Fruit fly (Drosophila melanogaster) whole organism, embryonic: ENCODE data around the gene Nf-YA.
A peak's percentile ranks its signal among the peaks of the same experiment; 100 is the strongest.

ENCODE experiments used
- CG10147 ChIP-seq: fragments of 200-800 bp; sonication (Bioruptor generic); optimal IDR thresholded peaks from 2 replicates; lab custom pipeline; 2019; ENCODE audit warnings: missing biosample characterization, mild to moderate bottlenecking, missing genetic modification characterization, moderate library complexity
- CG12391 ChIP-seq: fragments of 200-800 bp; sonication (Bioruptor generic); optimal IDR thresholded peaks from 3 replicates; lab custom pipeline; 2018; ENCODE audit warnings: missing biosample characterization, mild to moderate bottlenecking, missing genetic modification characterization, moderate library complexity
- CG12659 ChIP-seq: fragments of 200-800 bp; sonication (Bioruptor generic); optimal IDR thresholded peaks from 3 replicates; lab custom pipeline; 2017; ENCODE audit warnings: mild to moderate bottlenecking, missing biosample characterization, missing genetic modification reagents, missing genetic modification characterization
- CG12942 ChIP-seq: fragments of 200-800 bp; sonication (Bioruptor generic); optimal IDR thresholded peaks from 3 replicates; lab custom pipeline; 2016; ENCODE audit warnings: missing biosample characterization, missing genetic modification characterization
- CG13123 ChIP-seq: fragments of 200-800 bp; sonication (Bioruptor generic); optimal IDR thresholded peaks from 2 replicates; lab custom pipeline; 2016; ENCODE audit warnings: missing biosample characterization, missing genetic modification characterization
- CG14014 ChIP-seq: fragments of 200-800 bp; sonication (Bioruptor generic); IDR thresholded peaks from 2 replicates; pipeline ENCODE4 v1.3.6; 2022; ENCODE audit warnings: missing biosample characterization, missing genetic modification characterization
- CG31388 ChIP-seq: fragments of 200-800 bp; sonication (Bioruptor generic); optimal IDR thresholded peaks from 2 replicates; lab custom pipeline; 2016; ENCODE audit warnings: missing biosample characterization, missing genetic modification characterization
- CG34422 ChIP-seq: fragments of 200-800 bp; sonication (Bioruptor generic); IDR thresholded peaks from 3 replicates; pipeline ENCODE4 v1.3.6; 2022; ENCODE audit warnings: missing biosample characterization, missing genetic modification characterization
- CG43689 ChIP-seq: fragments of 200-800 bp; sonication (Bioruptor generic); IDR thresholded peaks from 2 replicates; pipeline ENCODE4 v1.3.6; 2022; ENCODE audit warnings: missing biosample characterization, missing genetic modification characterization
- CG4820 ChIP-seq: fragments of 200-800 bp; sonication (Bioruptor generic); optimal IDR thresholded peaks from 3 replicates; lab custom pipeline; 2016; ENCODE audit warnings: missing biosample characterization, missing genetic modification characterization
- CG6791 ChIP-seq: fragments of 200-800 bp; sonication (Bioruptor generic); IDR thresholded peaks from 3 replicates; pipeline ENCODE4 v1.3.6; 2022; ENCODE audit warnings: missing biosample characterization, missing genetic modification characterization; ENCODE audit not compliant: partially characterized antibody
- CG7357 ChIP-seq: fragments of 200-800 bp; sonication (Bioruptor generic); IDR thresholded peaks from 3 replicates; pipeline ENCODE4 v1.3.6; 2022; ENCODE audit warnings: missing biosample characterization, missing genetic modification characterization
- CG7987 ChIP-seq: fragments of 200-800 bp; sonication (Bioruptor generic); optimal IDR thresholded peaks from 2 replicates; lab custom pipeline; 2018; ENCODE audit warnings: missing biosample characterization, mild to moderate bottlenecking, missing genetic modification characterization, moderate library complexity
- CG8478 ChIP-seq: fragments of >200 bp; optimal IDR thresholded peaks from 2 replicates; lab custom pipeline; 2018
- CG9609 ChIP-seq: fragments of 200-800 bp; sonication (Bioruptor generic); optimal IDR thresholded peaks from 3 replicates; lab custom pipeline; 2016; ENCODE audit warnings: missing biosample characterization, missing genetic modification characterization
- Deaf1 ChIP-seq: fragments of 200-800 bp; optimal IDR thresholded peaks from 3 replicates; lab custom pipeline; 2019; ENCODE audit warnings: missing biosample characterization, mild to moderate bottlenecking, missing genetic modification characterization, moderate library complexity
- Dek ChIP-seq: fragments of 200-800 bp; sonication (Bioruptor generic); optimal IDR thresholded peaks from 3 replicates; lab custom pipeline; 2019; ENCODE audit warnings: missing biosample characterization, mild to moderate bottlenecking, missing genetic modification characterization, moderate library complexity
- Dp ChIP-seq: fragments of 200-800 bp; sonication (Bioruptor generic); optimal IDR thresholded peaks from 2 replicates; lab custom pipeline; 2018; ENCODE audit warnings: missing biosample characterization, mild to moderate bottlenecking, missing genetic modification characterization, moderate library complexity
- Drgx ChIP-seq: fragments of 200-800 bp; sonication (Bioruptor generic); IDR thresholded peaks from 2 replicates; pipeline ENCODE4 v1.3.6; 2022; ENCODE audit warnings: missing biosample characterization, missing genetic modification characterization
- Ets65A ChIP-seq: fragments of 200-800 bp; sonication (Bioruptor generic); peaks from one replicate; lab custom pipeline; 2016; ENCODE audit warnings: missing biosample characterization, missing genetic modification characterization
- Fer2 ChIP-seq: fragments of 200-800 bp; sonication (Bioruptor generic); optimal IDR thresholded peaks from 2 replicates; lab custom pipeline; 2018; ENCODE audit warnings: missing biosample characterization, mild to moderate bottlenecking, missing genetic modification characterization, moderate library complexity
- Hr39 ChIP-seq: fragments of >200 bp; optimal IDR thresholded peaks from 2 replicates; lab custom pipeline; 2017
- Mrtf ChIP-seq: fragments of 200-800 bp; sonication (Bioruptor generic); IDR thresholded peaks from 3 replicates; pipeline ENCODE4 v1.3.6; 2022; ENCODE audit warnings: missing biosample characterization, missing genetic modification characterization
- Neu2 ChIP-seq: fragments of 200-800 bp; sonication (Bioruptor generic); optimal IDR thresholded peaks from 3 replicates; lab custom pipeline; 2016; ENCODE audit warnings: missing biosample characterization, missing genetic modification characterization, borderline replicate concordance
- Opbp ChIP-seq: fragments of 200-800 bp; sonication (Bioruptor generic); IDR thresholded peaks from 3 replicates; pipeline ENCODE4 v1.3.6; 2022; ENCODE audit warnings: missing biosample characterization, missing genetic modification characterization; ENCODE audit not compliant: partially characterized antibody
- Rfx ChIP-seq: fragments of 200-800 bp; sonication (Bioruptor generic); IDR thresholded peaks from 2 replicates; pipeline ENCODE4 v1.3.6; 2022; ENCODE audit warnings: missing biosample characterization, missing genetic modification characterization
- Vsx1 ChIP-seq: fragments of 200-800 bp; sonication (Bioruptor generic); optimal IDR thresholded peaks from 2 replicates; lab custom pipeline; 2017; ENCODE audit warnings: missing biosample characterization, mild to moderate bottlenecking, missing genetic modification characterization, missing genetic modification reagents
- ab ChIP-seq: fragments of 200-800 bp; sonication (Bioruptor generic); optimal IDR thresholded peaks from 2 replicates; lab custom pipeline; 2016; ENCODE audit warnings: missing biosample characterization, missing genetic modification characterization
- bigmax ChIP-seq: fragments of 200-800 bp; sonication (Bioruptor generic); optimal IDR thresholded peaks from 2 replicates; lab custom pipeline; 2018; ENCODE audit warnings: missing biosample characterization, mild to moderate bottlenecking, missing genetic modification characterization
- bsh ChIP-seq, 2 experiments: fragments of 200-800 bp; sonication (Bioruptor generic); optimal IDR thresholded peaks; 2 replicates each; lab custom pipeline; 2017 to 2018; ENCODE audit warnings: mild to moderate bottlenecking in 2 of 2, missing biosample characterization in 2 of 2, missing genetic modification characterization in 2 of 2, moderate library complexity in 1 of 2
- exex ChIP-seq: fragments of 200-800 bp; sonication (Bioruptor generic); optimal IDR thresholded peaks from 4 replicates; lab custom pipeline; 2018; ENCODE audit warnings: missing biosample characterization, mild to moderate bottlenecking, missing genetic modification characterization, moderate library complexity
- fd3F ChIP-seq: fragments of 200-800 bp; sonication (Bioruptor generic); optimal IDR thresholded peaks from 2 replicates; lab custom pipeline; 2018; ENCODE audit warnings: missing biosample characterization, mild to moderate bottlenecking, missing genetic modification characterization, moderate library complexity
- gem ChIP-seq: fragments of 200-800 bp; sonication (Bioruptor generic); optimal IDR thresholded peaks from 2 replicates; lab custom pipeline; 2019; ENCODE audit warnings: missing biosample characterization, mild to moderate bottlenecking, missing genetic modification characterization, moderate library complexity
- gsb-n ChIP-seq: fragments of 200-800 bp; sonication (Bioruptor generic); optimal IDR thresholded peaks from 3 replicates; lab custom pipeline; 2018; ENCODE audit warnings: missing biosample characterization, mild to moderate bottlenecking, missing genetic modification characterization
- hbn ChIP-seq: fragments of 200-800 bp; sonication (Bioruptor generic); IDR thresholded peaks from 2 replicates; pipeline ENCODE4 v1.3.6; 2022; ENCODE audit warnings: missing biosample characterization, missing genetic modification characterization; ENCODE audit not compliant: partially characterized antibody
- jigr1 ChIP-seq: fragments of 200-800 bp; sonication (Bioruptor generic); IDR thresholded peaks from 3 replicates; pipeline ENCODE4 v1.3.6; 2022; ENCODE audit warnings: missing biosample characterization, missing genetic modification characterization
- lilli ChIP-seq: fragments of 200-800 bp; sonication (Bioruptor generic); optimal IDR thresholded peaks from 3 replicates; lab custom pipeline; 2016; ENCODE audit warnings: missing biosample characterization, missing genetic modification characterization
- nom ChIP-seq: fragments of 200-800 bp; sonication (Bioruptor generic); optimal IDR thresholded peaks from 2 replicates; lab custom pipeline; 2017; ENCODE audit warnings: missing biosample characterization, missing genetic modification characterization, mild to moderate bottlenecking, moderate library complexity, missing genetic modification reagents
- org-1 ChIP-seq: fragments of 200-800 bp; sonication (Bioruptor generic); optimal IDR thresholded peaks from 2 replicates; lab custom pipeline; 2017; ENCODE audit warnings: missing biosample characterization, missing genetic modification characterization
- pb ChIP-seq: fragments of 200-800 bp; sonication (Bioruptor generic); optimal IDR thresholded peaks from 3 replicates; lab custom pipeline; 2016; ENCODE audit warnings: missing biosample characterization, missing genetic modification characterization
- peb ChIP-seq: fragments of 200-800 bp; sonication (Bioruptor generic); IDR thresholded peaks from 2 replicates; pipeline ENCODE4 v1.3.6; 2022; ENCODE audit warnings: missing biosample characterization, missing genetic modification characterization
- pfk ChIP-seq: fragments of 200-800 bp; sonication (Bioruptor generic); optimal IDR thresholded peaks from 2 replicates; lab custom pipeline; 2018; ENCODE audit warnings: missing biosample characterization, mild to moderate bottlenecking, missing genetic modification characterization, moderate library complexity
- pho ChIP-seq: fragments of 200-800 bp; sonication (Bioruptor generic); optimal IDR thresholded peaks from 2 replicates; lab custom pipeline; 2016; ENCODE audit warnings: missing biosample characterization, missing genetic modification characterization
- phol ChIP-seq: fragments of 200-800 bp; sonication (Bioruptor generic); optimal IDR thresholded peaks from 3 replicates; lab custom pipeline; 2018; ENCODE audit warnings: missing biosample characterization, mild to moderate bottlenecking, missing genetic modification characterization, moderate library complexity
- psq ChIP-seq: fragments of 200-800 bp; sonication (Bioruptor generic); optimal IDR thresholded peaks from 2 replicates; lab custom pipeline; 2017; ENCODE audit warnings: missing biosample characterization, missing genetic modification characterization
- sens ChIP-seq: fragments of 200-800 bp; sonication (Bioruptor generic); peaks from one replicate; lab custom pipeline; 2016; ENCODE audit warnings: missing biosample characterization, missing genetic modification characterization
- seq ChIP-seq: fragments of 200-800 bp; sonication (Bioruptor generic); IDR thresholded peaks from 2 replicates; pipeline ENCODE4 v1.3.6; 2022; ENCODE audit warnings: missing biosample characterization, missing genetic modification characterization
- sug ChIP-seq: fragments of 200-800 bp; optimal IDR thresholded peaks from 2 replicates; lab custom pipeline; 2019; ENCODE audit warnings: missing biosample characterization, mild to moderate bottlenecking, missing genetic modification characterization, moderate library complexity
- tup ChIP-seq: fragments of 200-800 bp; sonication (Bioruptor generic); optimal IDR thresholded peaks from 2 replicates; lab custom pipeline; 2016; ENCODE audit warnings: missing biosample characterization, mild to moderate bottlenecking, missing genetic modification characterization, moderate library complexity
- vnd ChIP-seq: fragments of 200-800 bp; sonication (Bioruptor generic); IDR thresholded peaks from 3 replicates; pipeline ENCODE4 v1.3.6; 2022; ENCODE audit warnings: missing biosample characterization, missing genetic modification characterization; ENCODE audit not compliant: partially characterized antibody
- zfh1 ChIP-seq: fragments of 200-800 bp; sonication (Bioruptor generic); IDR thresholded peaks from 3 replicates; pipeline ENCODE4 v1.3.6; 2022; ENCODE audit warnings: missing biosample characterization, missing genetic modification characterization

Nf-YA gene

DNA sequence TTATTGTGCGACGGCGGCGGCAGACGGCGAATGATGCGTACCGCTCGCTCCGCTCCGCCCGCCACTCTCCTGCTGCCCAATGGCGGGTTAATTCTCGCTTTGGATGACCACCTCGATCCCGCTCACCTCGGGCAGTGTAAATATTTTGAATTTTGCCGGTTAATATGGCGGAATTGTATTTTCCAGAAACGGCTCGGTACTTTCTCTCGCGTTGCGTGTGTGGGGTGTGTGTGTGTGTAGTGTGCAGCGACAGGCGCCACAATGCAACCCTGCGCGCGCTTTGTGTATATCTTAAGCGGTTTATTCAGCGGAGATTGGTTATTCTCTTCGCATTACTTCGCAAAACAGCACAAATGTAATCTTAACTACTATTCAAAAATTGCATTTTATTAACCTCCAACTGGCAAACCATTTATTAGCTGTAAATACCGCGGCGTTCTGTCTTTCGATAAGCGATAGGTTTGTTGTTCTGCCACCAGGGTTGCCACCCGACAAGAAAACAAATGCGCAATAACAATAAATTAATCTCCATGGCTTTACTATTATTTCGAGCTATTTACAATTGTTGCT, 13.8 kb upstream of the Nf-YA start, which contains the start of the genes phol and CG3552 (continued):
- 0 out of 3 replicates have a peak, but pooled peaks have one; percentile 38 for TF ChIP-seq Opbp (GFP tag; lab: Robert Waterston, UW)
- TF ChIP-seq CG8478 (lab: Kevin White, UChicago), result peak; percentile 9
- no peak for TF ChIP-seq peb (GFP tag; lab: Robert Waterston, UW)
- no peak for TF ChIP-seq exex
- no peak for TF ChIP-seq pho (GFP tag; lab: Kevin White, UChicago)
- TF ChIP-seq CG43689, result no peak
- no peak for TF ChIP-seq pfk (GFP tag; lab: Kevin White, UChicago)
- TF ChIP-seq CG12659, result peak; percentile 29
- no peak for TF ChIP-seq jigr1 (GFP tag; lab: Robert Waterston, UW)
- no peak for TF ChIP-seq Rfx (GFP tag; lab: Robert Waterston, UW)
- TF ChIP-seq CG34422, result peak; percentile 81
- no peak for TF ChIP-seq CG14014 (GFP tag; lab: Robert Waterston, UW)
- no peak for TF ChIP-seq hbn (GFP tag; lab: Robert Waterston, UW)
- no peak for TF ChIP-seq Drgx (GFP tag; lab: Robert Waterston, UW)
- TF ChIP-seq CG13123 (GFP tag; lab: Kevin White, UChicago), result no peak
- TF ChIP-seq Vsx1 (GFP tag; lab: Kevin White, UChicago), result no peak
- no peak for TF ChIP-seq CG31388 (GFP tag; lab: Kevin White, UChicago)
- no peak for TF ChIP-seq Dek
- no peak for TF ChIP-seq Fer2 (tag; lab: Kevin White, UChicago)
- no peak for TF ChIP-seq bigmax
- peak; percentile 29 for TF ChIP-seq sug (tag; lab: Kevin White, UChicago)
- TF ChIP-seq CG7357 (GFP tag; lab: Robert Waterston, UW), result no peak
- no peak for TF ChIP-seq Ets65A
- TF ChIP-seq CG9609 (GFP tag; lab: Kevin White, UChicago), result no peak
- TF ChIP-seq CG12942 (GFP tag; lab: Kevin White, UChicago), result no peak
- TF ChIP-seq zfh1 (GFP tag; lab: Robert Waterston, UW), result no peak
- peak; percentile 17 for TF ChIP-seq Neu2
- no peak for TF ChIP-seq bsh (GFP tag; optimal IDR thresholded peaks at IDR 0.05; lab: Kevin White, UChicago)
- no peak for TF ChIP-seq CG10147 (GFP tag; lab: Kevin White, UChicago)
- TF ChIP-seq Deaf1 (tag; lab: Kevin White, UChicago), result no peak
- TF ChIP-seq phol, result peak; percentile 87
- TF ChIP-seq Dp (GFP tag; lab: Kevin White, UChicago), result peak; percentile 48
- TF ChIP-seq lilli (GFP tag; lab: Kevin White, UChicago), result peak; percentile 24
- TF ChIP-seq Hr39 (lab: Kevin White, UChicago), result no peak
- TF ChIP-seq tup (GFP tag; lab: Kevin White, UChicago), result no peak
- TF ChIP-seq vnd (GFP tag; lab: Robert Waterston, UW), result no peak
- TF ChIP-seq CG4820 (GFP tag; lab: Kevin White, UChicago), result no peak
- peak; percentile 33 for TF ChIP-seq gem (tag; lab: Kevin White, UChicago)
- peak; percentile 34 for TF ChIP-seq CG12391 (tag; lab: Kevin White, UChicago)
- TF ChIP-seq sens (GFP tag; lab: Kevin White, UChicago), result peak; percentile 64
- no peak for TF ChIP-seq seq
- no peak for TF ChIP-seq pb (GFP tag; lab: Kevin White, UChicago)
- TF ChIP-seq ab (GFP tag; lab: Kevin White, UChicago), result no peak
- no peak for TF ChIP-seq Mrtf (GFP tag; lab: Robert Waterston, UW)
- TF ChIP-seq CG6791 (GFP tag; lab: Robert Waterston, UW), result peak; percentile 27; the same call in 2 of the 3 replicates
- no peak for TF ChIP-seq fd3F (GFP tag; lab: Kevin White, UChicago)
- TF ChIP-seq org-1 (GFP tag; lab: Kevin White, UChicago), result no peak
- TF ChIP-seq CG7987 (GFP tag; lab: Kevin White, UChicago), result no peak
- no peak for TF ChIP-seq gsb-n
- TF ChIP-seq psq, result no peak
- TF ChIP-seq nom (GFP tag; lab: Kevin White, UChicago), result no peak
